Fruit fly (Drosophila melanogaster) whole organism, embryonic: ENCODE results near the gene CG14062.

Source experiments
- CG11560 ChIP-seq: fragments of 200-800 bp; sonication (Bioruptor generic); IDR thresholded peaks from 3 replicates; pipeline ENCODE4 v1.3.6; 2022; ENCODE audit warnings: missing biosample characterization, missing genetic modification characterization
- CG12236 ChIP-seq: fragments of 200-800 bp; sonication (Bioruptor generic); optimal IDR thresholded peaks from 2 replicates; lab custom pipeline; 2016; ENCODE audit warnings: missing biosample characterization, missing genetic modification characterization
- CG13424 ChIP-seq: fragments of 200-800 bp; sonication (Bioruptor generic); optimal IDR thresholded peaks from 2 replicates; lab custom pipeline; 2019; ENCODE audit warnings: missing biosample characterization, mild to moderate bottlenecking, missing genetic modification characterization, moderate library complexity
- CG13775 ChIP-seq: fragments of 200-800 bp; sonication (Bioruptor generic); optimal IDR thresholded peaks from 3 replicates; lab custom pipeline; 2017; ENCODE audit warnings: missing biosample characterization, mild to moderate bottlenecking, missing genetic modification characterization
- CG32767 ChIP-seq: fragments of 200-800 bp; sonication (Bioruptor generic); IDR thresholded peaks from 2 replicates; pipeline ENCODE4 v1.3.6; 2022; ENCODE audit warnings: missing biosample characterization, missing genetic modification characterization
- CG5953 ChIP-seq: fragments of 200-800 bp; sonication (Bioruptor generic); IDR thresholded peaks from 2 replicates; pipeline ENCODE4 v1.3.6; 2022; ENCODE audit warnings: missing biosample characterization, missing genetic modification characterization
- D19B ChIP-seq: fragments of 200-800 bp; sonication (Bioruptor generic); optimal IDR thresholded peaks from 2 replicates; lab custom pipeline; 2017; ENCODE audit warnings: missing biosample characterization, mild to moderate bottlenecking, missing genetic modification characterization
- Deaf1 ChIP-seq: fragments of 200-800 bp; optimal IDR thresholded peaks from 3 replicates; lab custom pipeline; 2019; ENCODE audit warnings: missing biosample characterization, mild to moderate bottlenecking, missing genetic modification characterization, moderate library complexity
- ERR ChIP-seq: fragments of 200-800 bp; sonication (Bioruptor generic); optimal IDR thresholded peaks from 2 replicates; lab custom pipeline; 2016; ENCODE audit warnings: missing biosample characterization, missing genetic modification characterization
- H15 ChIP-seq: fragments of 200-800 bp; sonication (Bioruptor generic); IDR thresholded peaks from 3 replicates; pipeline ENCODE4 v1.3.6; 2022; ENCODE audit warnings: missing biosample characterization, missing genetic modification characterization
- H2.0 ChIP-seq: fragments of 200-800 bp; sonication (Bioruptor generic); IDR thresholded peaks from 2 replicates; pipeline ENCODE4 v1.3.6; 2022; ENCODE audit warnings: missing biosample characterization, missing genetic modification characterization
- Hey ChIP-seq: fragments of 200-800 bp; sonication (Bioruptor generic); optimal IDR thresholded peaks from 3 replicates; lab custom pipeline; 2018; ENCODE audit warnings: missing biosample characterization, mild to moderate bottlenecking, missing genetic modification characterization
- Sry-δ ChIP-seq: fragments of 200-800 bp; sonication (Bioruptor generic); optimal IDR thresholded peaks from 2 replicates; lab custom pipeline; 2016; ENCODE audit warnings: missing biosample characterization, missing genetic modification characterization
- TFAM ChIP-seq: fragments of 200-800 bp; sonication (Bioruptor generic); optimal IDR thresholded peaks from 2 replicates; lab custom pipeline; 2017; ENCODE audit warnings: missing biosample characterization, missing genetic modification characterization, inconsistent platforms
- bbx ChIP-seq: fragments of 200-800 bp; sonication (Bioruptor generic); IDR thresholded peaks from 2 replicates; pipeline ENCODE4 v1.3.6; 2022; ENCODE audit warnings: missing biosample characterization, missing genetic modification characterization; ENCODE audit not compliant: partially characterized antibody
- exex ChIP-seq: fragments of 200-800 bp; sonication (Bioruptor generic); optimal IDR thresholded peaks from 4 replicates; lab custom pipeline; 2018; ENCODE audit warnings: missing biosample characterization, mild to moderate bottlenecking, missing genetic modification characterization, moderate library complexity
- ftz-f1 ChIP-seq: fragments of 200-800 bp; sonication (Bioruptor generic); optimal IDR thresholded peaks from 2 replicates; lab custom pipeline; 2016; ENCODE audit warnings: missing biosample characterization, missing genetic modification characterization
- fu2 ChIP-seq: fragments of 200-800 bp; sonication (Bioruptor generic); optimal IDR thresholded peaks from 2 replicates; lab custom pipeline; 2016; ENCODE audit warnings: missing biosample characterization, missing genetic modification characterization
- onecut ChIP-seq: fragments of 200-800 bp; sonication (Bioruptor generic); IDR thresholded peaks from 2 replicates; pipeline ENCODE4 v1.3.6; 2022; ENCODE audit warnings: missing biosample characterization, missing genetic modification characterization
- sens ChIP-seq: fragments of 200-800 bp; sonication (Bioruptor generic); peaks from one replicate; lab custom pipeline; 2016; ENCODE audit warnings: missing biosample characterization, missing genetic modification characterization
- tll ChIP-seq, 2 experiments: fragments of 200-800 bp in 1 of 2; fragments of >200 bp in 1 of 2; sonication (Bioruptor generic) in 1 of 2; optimal IDR thresholded peaks; 2 replicates each; lab custom pipeline; 2017 to 2019; ENCODE audit warnings: missing biosample characterization in 2 of 2, missing genetic modification characterization in 2 of 2, mild to moderate bottlenecking in 1 of 2, moderate library complexity in 1 of 2
- zen ChIP-seq: fragments of 200-800 bp; sonication (Bioruptor generic); optimal IDR thresholded peaks from 3 replicates; lab custom pipeline; 2018; ENCODE audit warnings: missing biosample characterization, mild to moderate bottlenecking, missing genetic modification characterization, moderate library complexity

The CG14062 gene

dm6 chr3R:28594900-28595299, 47.8 kb downstream of the CG14062 start:
- no peak for TF ChIP-seq D19B
- TF ChIP-seq bbx, result no peak
- no peak for TF ChIP-seq Deaf1 (tag; lab: Kevin White, UChicago)
- TF ChIP-seq exex (tag; lab: Kevin White, UChicago), result no peak
- no peak for TF ChIP-seq fu2 (GFP tag; lab: Kevin White, UChicago)
- TF ChIP-seq CG12236, result no peak
- no peak for TF ChIP-seq CG13424 (tag; lab: Kevin White, UChicago)
- TF ChIP-seq H2.0 (GFP tag; lab: Robert Waterston, UW), result no peak
- TF ChIP-seq TFAM (GFP tag; lab: Kevin White, UChicago), result no peak
- no peak for TF ChIP-seq onecut (GFP tag; lab: Robert Waterston, UW)
- TF ChIP-seq CG13775 (GFP tag; lab: Kevin White, UChicago), result no peak
- TF ChIP-seq Hey, result peak; percentile 92
- TF ChIP-seq CG11560 (tag; lab: Robert Waterston, UW), result no peak
- no peak for TF ChIP-seq CG32767
- peak in 1 of 2 experiments; percentile 54 for TF ChIP-seq tll (GFP tag; optimal IDR thresholded peaks at IDR 0.05; lab: Kevin White, UChicago)
- no peak for TF ChIP-seq sens
- no peak for TF ChIP-seq H15 (GFP tag; lab: Robert Waterston, UW)
- TF ChIP-seq zen, result peak; percentile 44
- TF ChIP-seq CG5953, result no peak
- no peak for TF ChIP-seq ftz-f1 (GFP tag; lab: Kevin White, UChicago)
- no peak for TF ChIP-seq Sry-δ
- no peak for TF ChIP-seq ERR (GFP tag; lab: Kevin White, UChicago)
